Worm (Caenorhabditis elegans): ENCODE measurements around the gene Y37E11B.10.

Y37E11B.10 gene

DNA sequence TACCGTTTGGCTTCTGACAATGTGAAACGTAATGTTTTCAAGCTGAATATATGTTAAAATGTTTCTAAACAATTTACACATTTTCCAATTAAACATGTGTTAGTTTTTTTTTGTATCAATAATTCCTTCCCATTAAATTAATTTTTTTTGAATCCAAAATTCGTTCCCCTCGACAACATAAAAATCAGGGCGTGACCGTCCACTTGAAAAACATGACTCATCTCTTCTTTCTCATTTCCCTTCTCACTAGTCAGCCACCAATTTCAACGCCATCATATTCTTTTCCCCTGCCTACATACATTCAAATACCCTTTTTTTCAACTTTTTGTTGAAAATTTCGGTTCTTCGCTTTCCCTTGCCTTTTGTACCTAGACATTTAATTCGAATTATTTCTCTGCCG lies 26.2 kb upstream of the Y37E11B.10 start:
- TF ChIP-seq pha-4 (GFP tag; IDR thresholded peaks at IDR 0.05) (no peak), pha-4 (tag; optimal IDR thresholded peaks at IDR 0.05) (no peak), unc-62 (GFP tag; optimal IDR thresholded peaks at IDR 0.05 in 1 of 2) (peak in 1 of 2 experiments; percentile 95), unc-62 (tag; optimal IDR thresholded peaks at IDR 0.05) (no peak), lin-38 (GFP tag; IDR thresholded peaks at IDR 0.05) (no peak)

- TF ChIP-seq nhr-41 (GFP tag; IDR thresholded peaks at IDR 0.05) (no peak), ceh-44 (GFP tag; IDR thresholded peaks at IDR 0.05) (no peak), lin-15B (tag; optimal IDR thresholded peaks at IDR 0.05) (no peak), ceh-28 (tag; optimal IDR thresholded peaks at IDR 0.05) (peak; percentile 87), gei-8 (GFP tag; optimal IDR thresholded peaks at IDR 0.05) (no peak), tra-1 (GFP tag; IDR thresholded peaks at IDR 0.05) (no peak), set-16 (GFP tag; IDR thresholded peaks at IDR 0.05) (peak; percentile 86), unc-39 (tag; optimal IDR thresholded peaks at IDR 0.05) (no peak), dpl-1 (GFP tag; optimal IDR thresholded peaks at IDR 0.05) (no peak), nhr-42 (GFP tag; IDR thresholded peaks at IDR 0.05) (no peak), lin-39 (tag; optimal IDR thresholded peaks at IDR 0.05) (no peak)
These were observed 22.8 kb upstream of the Y37E11B.10 start for ce11 chrIV:3628896-3629641.

ce11 chrIV:3626447-3626846 lies 20.2 kb upstream of the Y37E11B.10 start:
- no peak for TF ChIP-seq D1046.2 (GFP tag; IDR thresholded peaks at IDR 0.05)
- TF ChIP-seq fkh-10 (GFP tag; optimal IDR thresholded peaks at IDR 0.05): peak; percentile 47
- no peak for TF ChIP-seq saeg-2 (GFP tag; IDR thresholded peaks at IDR 0.05)
- TF ChIP-seq ces-1 (GFP tag; optimal IDR thresholded peaks at IDR 0.05): peak; percentile 58

DNA sequence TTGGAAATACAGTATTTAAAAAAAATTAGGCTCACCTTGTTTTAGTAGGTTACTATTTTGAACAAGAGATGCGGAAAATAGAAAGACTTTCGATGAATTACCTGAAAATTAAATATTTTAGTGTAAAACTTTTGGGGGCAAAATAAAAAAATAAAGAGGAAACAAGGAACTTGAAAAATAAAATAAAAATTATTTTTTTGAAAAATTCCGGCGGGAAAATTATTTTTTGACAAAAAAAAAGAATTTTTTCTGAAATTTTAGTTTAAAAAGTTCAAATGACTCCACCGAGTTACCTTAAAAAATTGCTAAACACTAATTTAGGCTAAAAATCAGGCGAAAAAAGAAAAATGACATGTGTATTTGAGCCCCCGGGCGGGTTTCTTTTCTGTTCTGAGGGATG lies 18.3 kb upstream of the Y37E11B.10 start, which contains the start of the genes cha-1 and unc-17:
Gene cha-1, minus strand, starts transcription at position 101 of the 400 bp plus-strand sequence.
Gene unc-17, minus strand, starts transcription at position 103 of the 400 bp plus-strand sequence.
- TF ChIP-seq egl-27 (tag; optimal IDR thresholded peaks at IDR 0.05): no peak
- TF ChIP-seq T20F7.1 (GFP tag; optimal IDR thresholded peaks at IDR 0.05): no peak
- no peak for TF ChIP-seq nhr-25 (tag; optimal IDR thresholded peaks at IDR 0.05; ENCODE audit: borderline replicate concordance, insufficient read depth)
- TF ChIP-seq sdz-12 (GFP tag; optimal IDR thresholded peaks at IDR 0.05): no peak
- no peak for TF ChIP-seq madf-5 (GFP tag; IDR thresholded peaks at IDR 0.05)
- no peak for TF ChIP-seq D1046.2 (GFP tag; IDR thresholded peaks at IDR 0.05)
- no peak for TF ChIP-seq ceh-28 (tag; optimal IDR thresholded peaks at IDR 0.05)
- no peak for TF ChIP-seq nhr-102 (tag; optimal IDR thresholded peaks at IDR 0.05)
- no peak for TF ChIP-seq daf-19 (GFP tag; conservative IDR thresholded peaks at IDR 0.05)
- TF ChIP-seq egl-43 (GFP tag; IDR thresholded peaks at IDR 0.05): no peak
- TF ChIP-seq cey-2 (tag; optimal IDR thresholded peaks at IDR 0.05; ENCODE audit: borderline replicate concordance, insufficient read depth): no peak
- no peak for TF ChIP-seq Y48G9A.11 (GFP tag; IDR thresholded peaks at IDR 0.05)
- no peak for TF ChIP-seq fos-1 (tag; optimal IDR thresholded peaks at IDR 0.05)
- TF ChIP-seq mes-2 (tag; optimal IDR thresholded peaks at IDR 0.05; ENCODE audit: poor library complexity, severe bottlenecking): no peak
- no peak for TF ChIP-seq ztf-11 (tag; optimal IDR thresholded peaks at IDR 0.05)
- no peak for TF ChIP-seq ctbp-1 (GFP tag; IDR thresholded peaks at IDR 0.05)

Measured in whole organism, L4 larva.